Fruit fly (Drosophila melanogaster) whole organism, embryonic: ENCODE measurements around the gene MsR1.
A peak's percentile ranks its signal among the peaks of the same experiment; 100 is the strongest.

Experiments
- Atf-2 ChIP-seq: fragments of 200-800 bp; sonication (Bioruptor generic); optimal IDR thresholded peaks from 2 replicates; lab custom pipeline; 2016; ENCODE audit warnings: missing biosample characterization, missing genetic modification characterization
- B-H1 ChIP-seq: fragments of 200-800 bp; sonication (Bioruptor generic); IDR thresholded peaks from 3 replicates; pipeline ENCODE4 v1.3.6; 2022; ENCODE audit warnings: missing biosample characterization, missing genetic modification characterization
- CG10366 ChIP-seq: fragments of 200-800 bp; sonication (Bioruptor generic); IDR thresholded peaks from 2 replicates; pipeline ENCODE4 v1.3.6; 2022; ENCODE audit warnings: missing biosample characterization, missing genetic modification characterization
- CG10431 ChIP-seq: fragments of 200-800 bp; sonication (Bioruptor generic); optimal IDR thresholded peaks from 3 replicates; lab custom pipeline; 2018; ENCODE audit warnings: missing biosample characterization, mild to moderate bottlenecking, missing genetic modification characterization
- CG10565 ChIP-seq: fragments of 200-800 bp; sonication (Bioruptor generic); optimal IDR thresholded peaks from 3 replicates; lab custom pipeline; 2016; ENCODE audit warnings: missing biosample characterization, mild to moderate bottlenecking, missing genetic modification characterization
- CG10979 ChIP-seq: fragments of 200-800 bp; sonication (Bioruptor generic); optimal IDR thresholded peaks from 2 replicates; lab custom pipeline; 2018; ENCODE audit warnings: missing biosample characterization, mild to moderate bottlenecking, missing genetic modification characterization, moderate library complexity
- CG11456 ChIP-seq: fragments of 200-800 bp; sonication (Bioruptor generic); IDR thresholded peaks from 3 replicates; pipeline ENCODE4 v1.3.6; 2022; ENCODE audit warnings: missing biosample characterization, missing genetic modification characterization
- CG11696 ChIP-seq: fragments of 200-800 bp; sonication (Bioruptor generic); IDR thresholded peaks from 2 replicates; pipeline ENCODE4 v1.3.6; 2022; ENCODE audit warnings: missing biosample characterization, missing genetic modification characterization
- CG12071 ChIP-seq: fragments of 200-800 bp; sonication (Bioruptor generic); optimal IDR thresholded peaks from 3 replicates; lab custom pipeline; 2018; ENCODE audit warnings: missing biosample characterization, mild to moderate bottlenecking, missing genetic modification characterization
- CG16863 ChIP-seq: fragments of 200-800 bp; sonication (Bioruptor generic); optimal IDR thresholded peaks from 3 replicates; lab custom pipeline; 2016; ENCODE audit warnings: missing biosample characterization, missing genetic modification characterization
- CG2202 ChIP-seq: fragments of 200-800 bp; sonication (Bioruptor generic); optimal IDR thresholded peaks from 2 replicates; lab custom pipeline; 2018; ENCODE audit warnings: missing biosample characterization, mild to moderate bottlenecking, missing genetic modification characterization
- CG30020 ChIP-seq: fragments of 200-800 bp; optimal IDR thresholded peaks from 2 replicates; lab custom pipeline; 2019; ENCODE audit warnings: missing biosample characterization, mild to moderate bottlenecking, missing genetic modification characterization, moderate library complexity
- CG4854 ChIP-seq: fragments of 200-800 bp; sonication (Bioruptor generic); optimal IDR thresholded peaks from 2 replicates; lab custom pipeline; 2016; ENCODE audit warnings: missing biosample characterization, missing genetic modification characterization, inconsistent platforms
- CG5245 ChIP-seq: fragments of 200-800 bp; sonication (Bioruptor generic); optimal IDR thresholded peaks from 3 replicates; lab custom pipeline; 2016; ENCODE audit warnings: missing biosample characterization, missing genetic modification characterization
- CG6683 ChIP-seq: fragments of 200-800 bp; sonication (Bioruptor generic); optimal IDR thresholded peaks from 2 replicates; lab custom pipeline; 2017; ENCODE audit warnings: missing biosample characterization, mild to moderate bottlenecking, missing genetic modification characterization, missing genetic modification reagents
- CG7745 ChIP-seq: fragments of 200-800 bp; sonication (Bioruptor generic); optimal IDR thresholded peaks from 2 replicates; lab custom pipeline; 2018; ENCODE audit warnings: missing biosample characterization, mild to moderate bottlenecking, missing genetic modification characterization, moderate library complexity
- CG8290 ChIP-seq, 3 experiments: fragments of 200-800 bp; sonication (Bioruptor generic); optimal IDR thresholded peaks; 2 replicates each; lab custom pipeline; 2016 to 2019; ENCODE audit warnings: missing biosample characterization in 3 of 3, missing genetic modification characterization in 3 of 3, mild to moderate bottlenecking in 2 of 3, moderate library complexity in 1 of 3
- CG8944 ChIP-seq: fragments of 200-800 bp; sonication (Bioruptor generic); optimal IDR thresholded peaks from 3 replicates; lab custom pipeline; 2016; ENCODE audit warnings: missing biosample characterization, missing genetic modification characterization
- CTCF ChIP-seq: fragments of 200-800 bp; sonication (Bioruptor generic); optimal IDR thresholded peaks from 2 replicates; lab custom pipeline; 2017; ENCODE audit warnings: missing biosample characterization, mild to moderate bottlenecking, missing genetic modification characterization, moderate library complexity
- D19A ChIP-seq: fragments of 200-800 bp; optimal IDR thresholded peaks from 3 replicates; lab custom pipeline; 2019; ENCODE audit warnings: missing biosample characterization, mild to moderate bottlenecking, missing genetic modification characterization, moderate library complexity
- Dek ChIP-seq: fragments of 200-800 bp; sonication (Bioruptor generic); optimal IDR thresholded peaks from 3 replicates; lab custom pipeline; 2019; ENCODE audit warnings: missing biosample characterization, mild to moderate bottlenecking, missing genetic modification characterization, moderate library complexity
- Dip3 ChIP-seq: fragments of 200-800 bp; sonication (Bioruptor generic); optimal IDR thresholded peaks from 3 replicates; lab custom pipeline; 2016; ENCODE audit warnings: missing biosample characterization, missing genetic modification characterization
- Dll ChIP-seq: fragments of 200-800 bp; sonication (Bioruptor generic); IDR thresholded peaks from 4 replicates; pipeline ENCODE4 v1.3.6; 2022; ENCODE audit warnings: missing biosample characterization, missing genetic modification characterization; ENCODE audit not compliant: partially characterized antibody
- E2f1 ChIP-seq: fragments of 200-800 bp; sonication (Bioruptor generic); IDR thresholded peaks from 2 replicates; pipeline ENCODE4 v1.3.6; 2022; ENCODE audit warnings: missing biosample characterization, missing genetic modification characterization
- Fer3 ChIP-seq: fragments of 200-800 bp; sonication (Bioruptor generic); optimal IDR thresholded peaks from 2 replicates; lab custom pipeline; 2018; ENCODE audit warnings: missing biosample characterization, mild to moderate bottlenecking, missing genetic modification characterization, moderate library complexity
- Hr3 ChIP-seq: fragments of 200-800 bp; sonication (Bioruptor generic); optimal IDR thresholded peaks from 3 replicates; lab custom pipeline; 2016; ENCODE audit warnings: missing biosample characterization, missing genetic modification characterization
- Mrtf ChIP-seq: fragments of 200-800 bp; sonication (Bioruptor generic); IDR thresholded peaks from 3 replicates; pipeline ENCODE4 v1.3.6; 2022; ENCODE audit warnings: missing biosample characterization, missing genetic modification characterization
- NC2α ChIP-seq: fragments of 200-800 bp; sonication (Bioruptor generic); optimal IDR thresholded peaks from 2 replicates; lab custom pipeline; 2016; ENCODE audit warnings: missing biosample characterization, missing genetic modification characterization
- NC2β ChIP-seq: fragments of 200-800 bp; sonication (Bioruptor generic); optimal IDR thresholded peaks from 2 replicates; lab custom pipeline; 2016; ENCODE audit warnings: missing biosample characterization, missing genetic modification characterization
- Nf-YA ChIP-seq: fragments of 200-800 bp; sonication (Bioruptor generic); IDR thresholded peaks from 2 replicates; pipeline ENCODE4 v1.3.6; 2022; ENCODE audit warnings: missing biosample characterization, missing genetic modification characterization
- Oaz ChIP-seq: fragments of 200-800 bp; sonication (Bioruptor generic); IDR thresholded peaks from 2 replicates; pipeline ENCODE4 v1.3.6; 2022; ENCODE audit warnings: missing biosample characterization, missing genetic modification characterization
- Scr ChIP-seq: fragments of 200-800 bp; sonication (Bioruptor generic); IDR thresholded peaks from 2 replicates; pipeline ENCODE4 v1.3.6; 2022; ENCODE audit warnings: missing biosample characterization, missing genetic modification characterization; ENCODE audit not compliant: partially characterized antibody
- Sry-β ChIP-seq: fragments of 200-800 bp; sonication (Bioruptor generic); optimal IDR thresholded peaks from 2 replicates; lab custom pipeline; 2018; ENCODE audit warnings: missing biosample characterization, mild to moderate bottlenecking, missing genetic modification characterization, moderate library complexity
- Vsx1 ChIP-seq: fragments of 200-800 bp; sonication (Bioruptor generic); optimal IDR thresholded peaks from 2 replicates; lab custom pipeline; 2017; ENCODE audit warnings: missing biosample characterization, mild to moderate bottlenecking, missing genetic modification characterization, missing genetic modification reagents
- bcd ChIP-seq: fragments of 200-800 bp; sonication (Bioruptor generic); optimal IDR thresholded peaks from 2 replicates; lab custom pipeline; 2017; ENCODE audit warnings: missing biosample characterization, mild to moderate bottlenecking, missing genetic modification characterization
- chm ChIP-seq: fragments of 200-800 bp; sonication (Bioruptor generic); IDR thresholded peaks from 2 replicates; pipeline ENCODE4 v1.3.6; 2022; ENCODE audit warnings: missing biosample characterization, missing genetic modification characterization
- chn ChIP-seq: fragments of 200-800 bp; sonication (Bioruptor generic); optimal IDR thresholded peaks from 2 replicates; lab custom pipeline; 2016; ENCODE audit warnings: missing biosample characterization, missing genetic modification characterization
- ems ChIP-seq: fragments of 200-800 bp; sonication (Bioruptor generic); optimal IDR thresholded peaks from 3 replicates; lab custom pipeline; 2016; ENCODE audit warnings: missing biosample characterization, missing genetic modification characterization
- eve ChIP-seq, 2 experiments: fragments of >200 bp; optimal IDR thresholded peaks; 2 replicates each; lab custom pipeline; 2017; ENCODE audit warnings: missing biosample characterization in 2 of 2, missing genetic modification characterization in 2 of 2
- fd64A ChIP-seq: fragments of 200-800 bp; sonication (Bioruptor generic); optimal IDR thresholded peaks from 3 replicates; lab custom pipeline; 2018; ENCODE audit warnings: missing biosample characterization, mild to moderate bottlenecking, missing genetic modification characterization
- ftz-f1 ChIP-seq: fragments of 200-800 bp; sonication (Bioruptor generic); optimal IDR thresholded peaks from 2 replicates; lab custom pipeline; 2016; ENCODE audit warnings: missing biosample characterization, missing genetic modification characterization
- grn ChIP-seq: fragments of 200-800 bp; sonication (Bioruptor generic); optimal IDR thresholded peaks from 3 replicates; lab custom pipeline; 2017; ENCODE audit warnings: missing biosample characterization, missing genetic modification characterization
- gt ChIP-seq: fragments of 200-800 bp; sonication (Bioruptor generic); IDR thresholded peaks from 2 replicates; pipeline ENCODE4 v1.3.6; 2022; ENCODE audit warnings: missing biosample characterization, missing genetic modification characterization
- hb ChIP-seq: fragments of 200-800 bp; sonication (Bioruptor generic); IDR thresholded peaks from 3 replicates; pipeline ENCODE4 v1.3.6; 2022; ENCODE audit warnings: missing biosample characterization, missing genetic modification characterization; ENCODE audit not compliant: partially characterized antibody
- oc ChIP-seq: fragments of 200-800 bp; sonication (Bioruptor generic); optimal IDR thresholded peaks from 2 replicates; lab custom pipeline; 2018; ENCODE audit warnings: missing biosample characterization, mild to moderate bottlenecking, missing genetic modification characterization, moderate library complexity
- onecut ChIP-seq: fragments of 200-800 bp; sonication (Bioruptor generic); IDR thresholded peaks from 2 replicates; pipeline ENCODE4 v1.3.6; 2022; ENCODE audit warnings: missing biosample characterization, missing genetic modification characterization
- peb ChIP-seq: fragments of 200-800 bp; sonication (Bioruptor generic); IDR thresholded peaks from 2 replicates; pipeline ENCODE4 v1.3.6; 2022; ENCODE audit warnings: missing biosample characterization, missing genetic modification characterization
- ranshi ChIP-seq: fragments of 200-800 bp; sonication (Bioruptor generic); IDR thresholded peaks from 2 replicates; pipeline ENCODE4 v1.3.6; 2022; ENCODE audit warnings: missing biosample characterization, missing genetic modification characterization
- sim ChIP-seq: fragments of 200-800 bp; sonication (Bioruptor generic); IDR thresholded peaks from 2 replicates; pipeline ENCODE4 v1.3.6; 2022; ENCODE audit warnings: missing biosample characterization, missing genetic modification characterization
- tio ChIP-seq: fragments of 200-800 bp; sonication (Bioruptor generic); optimal IDR thresholded peaks from 2 replicates; lab custom pipeline; 2017; ENCODE audit warnings: missing biosample characterization, missing genetic modification characterization, inconsistent platforms
- toy ChIP-seq: fragments of 200-800 bp; sonication (Bioruptor generic); IDR thresholded peaks from 2 replicates; pipeline ENCODE4 v1.3.6; 2022; ENCODE audit warnings: missing biosample characterization, missing genetic modification characterization
- tx ChIP-seq: fragments of 200-800 bp; sonication (Bioruptor generic); optimal IDR thresholded peaks from 2 replicates; lab custom pipeline; 2016; ENCODE audit warnings: missing biosample characterization, missing genetic modification characterization

The MsR1 gene

dm6 chr3L:2371882-2372281 lies 49.4 kb downstream of the MsR1 start, which contains the start of the genes CG1317 and CG8993 (continued):
- peak; percentile 26 for TF ChIP-seq Fer3 (tag; lab: Kevin White, UChicago)
- no peak for TF ChIP-seq Vsx1 (GFP tag; lab: Kevin White, UChicago)
- TF ChIP-seq NC2β: no peak
- TF ChIP-seq Scr (GFP tag; lab: Robert Waterston, UW): peak; percentile 80
- no peak for TF ChIP-seq Atf-2 (GFP tag; lab: Kevin White, UChicago)
- no peak for TF ChIP-seq fd64A (GFP tag; lab: Kevin White, UChicago)
- TF ChIP-seq Nf-YA (GFP tag; lab: Robert Waterston, UW): no peak
- no peak for TF ChIP-seq CG7745
- no peak for TF ChIP-seq gt
- peak; percentile 73 for TF ChIP-seq Sry-β (GFP tag; lab: Kevin White, UChicago)
- no peak for TF ChIP-seq CG5245 (GFP tag; lab: Kevin White, UChicago)
- no peak for TF ChIP-seq ems
- TF ChIP-seq B-H1 (GFP tag; lab: Robert Waterston, UW): no peak; the same call in 2 of the 3 replicates
- no peak for TF ChIP-seq toy (GFP tag; lab: Robert Waterston, UW)
- no peak for TF ChIP-seq tx (GFP tag; lab: Kevin White, UChicago)
- peak; percentile 45 for TF ChIP-seq grn
- TF ChIP-seq Dek (tag; lab: Kevin White, UChicago): peak; percentile 41
- no peak; the same call in 1 of the 2 replicates for TF ChIP-seq onecut (GFP tag; lab: Robert Waterston, UW)
- peak; percentile 52 for TF ChIP-seq chn (GFP tag; lab: Kevin White, UChicago)
- TF ChIP-seq tio: no peak
- TF ChIP-seq hb (GFP tag; lab: Robert Waterston, UW): no peak
- no peak for TF ChIP-seq peb (GFP tag; lab: Robert Waterston, UW)
- TF ChIP-seq Mrtf (GFP tag; lab: Robert Waterston, UW): no peak
- peak; percentile 45 for TF ChIP-seq CG10979 (tag; lab: Kevin White, UChicago)
- TF ChIP-seq bcd (GFP tag; lab: Kevin White, UChicago): no peak
- peak; percentile 76 for TF ChIP-seq CG8290 (GFP tag; optimal IDR thresholded peaks at IDR 0.05; lab: Kevin White, UChicago)
- no peak for TF ChIP-seq CG8290 (tag; optimal IDR thresholded peaks at IDR 0.05; lab: Kevin White, UChicago)
- no peak for TF ChIP-seq CG12071
- TF ChIP-seq ftz-f1 (GFP tag; lab: Kevin White, UChicago): no peak
- peak; percentile 79 for TF ChIP-seq Dll
- TF ChIP-seq CG10366 (GFP tag; lab: Robert Waterston, UW): peak; percentile 38; the same call in 1 of the 2 replicates
- TF ChIP-seq CG10565 (GFP tag; lab: Kevin White, UChicago): no peak
- TF ChIP-seq Oaz (GFP tag; lab: Robert Waterston, UW): no peak
- TF ChIP-seq CG6683 (GFP tag; lab: Kevin White, UChicago): no peak
- TF ChIP-seq CG10431 (GFP tag; lab: Kevin White, UChicago): no peak
- no peak for TF ChIP-seq CG4854 (GFP tag; lab: Kevin White, UChicago)
- no peak for TF ChIP-seq CG2202 (tag; lab: Kevin White, UChicago)
- TF ChIP-seq CTCF (GFP tag; lab: Kevin White, UChicago): no peak
- no peak for TF ChIP-seq chm
- TF ChIP-seq Dip3 (GFP tag; lab: Kevin White, UChicago): no peak
- no peak for TF ChIP-seq NC2α
- TF ChIP-seq CG8944 (GFP tag; lab: Kevin White, UChicago): no peak
- TF ChIP-seq Hr3 (GFP tag; lab: Kevin White, UChicago): peak; percentile 59
- TF ChIP-seq CG11456: no peak
- peak; percentile 22 for TF ChIP-seq D19A (tag; lab: Kevin White, UChicago)
- TF ChIP-seq CG30020: peak; percentile 55
- TF ChIP-seq sim (GFP tag; lab: Robert Waterston, UW): 0 out of 2 replicates have a peak, but pooled peaks have one; percentile 39
- TF ChIP-seq ranshi (GFP tag; lab: Robert Waterston, UW): no peak; the same call in 1 of the 2 replicates
- no peak for TF ChIP-seq CG16863 (GFP tag; lab: Kevin White, UChicago)
- no peak for TF ChIP-seq eve (GFP tag; optimal IDR thresholded peaks at IDR 0.05; lab: Kevin White, UChicago)
- TF ChIP-seq E2f1 (GFP tag; lab: Robert Waterston, UW): 0 out of 2 replicates have a peak, but pooled peaks have one; percentile 18
- no peak for TF ChIP-seq oc
- no peak for TF ChIP-seq CG11696 (GFP tag; lab: Robert Waterston, UW)
